Fruit fly (Drosophila melanogaster) whole organism, embryonic: ENCODE data around the gene CG12056.

Source experiments
- ATbp ChIP-seq: fragments of 200-800 bp; sonication (Bioruptor generic); optimal IDR thresholded peaks from 2 replicates; lab custom pipeline; 2017; ENCODE audit warnings: missing biosample characterization, mild to moderate bottlenecking, missing genetic modification characterization, missing genetic modification reagents
- B-H2 ChIP-seq: fragments of 200-800 bp; sonication (Bioruptor generic); optimal IDR thresholded peaks from 2 replicates; lab custom pipeline; 2018; ENCODE audit warnings: missing biosample characterization, mild to moderate bottlenecking, missing genetic modification characterization
- Blimp-1 ChIP-seq: fragments of 200-800 bp; sonication (Bioruptor generic); optimal IDR thresholded peaks from 3 replicates; lab custom pipeline; 2018; ENCODE audit warnings: missing biosample characterization, missing genetic modification characterization, mild to moderate bottlenecking, moderate library complexity, missing genetic modification reagents
- CG10654 ChIP-seq: fragments of 200-800 bp; sonication (Bioruptor generic); optimal IDR thresholded peaks from 2 replicates; lab custom pipeline; 2016; ENCODE audit warnings: missing biosample characterization, missing genetic modification characterization
- CG11456 ChIP-seq: fragments of 200-800 bp; sonication (Bioruptor generic); IDR thresholded peaks from 3 replicates; pipeline ENCODE4 v1.3.6; 2022; ENCODE audit warnings: missing biosample characterization, missing genetic modification characterization
- CG15269 ChIP-seq: fragments of 200-800 bp; sonication (Bioruptor generic); optimal IDR thresholded peaks from 2 replicates; lab custom pipeline; 2018; ENCODE audit warnings: missing biosample characterization, mild to moderate bottlenecking, missing genetic modification characterization, moderate library complexity
- CG1529 ChIP-seq: fragments of 200-800 bp; sonication (Bioruptor generic); optimal IDR thresholded peaks from 3 replicates; lab custom pipeline; 2018; ENCODE audit warnings: missing biosample characterization, missing genetic modification characterization
- CG15514 ChIP-seq: fragments of 200-800 bp; sonication (Bioruptor generic); optimal IDR thresholded peaks from 3 replicates; lab custom pipeline; 2017; ENCODE audit warnings: missing biosample characterization, missing genetic modification characterization, mild to moderate bottlenecking, moderate library complexity, missing genetic modification reagents
- CG1603 ChIP-seq: fragments of 200-800 bp; sonication (Bioruptor generic); optimal IDR thresholded peaks from 2 replicates; lab custom pipeline; 2019; ENCODE audit warnings: missing biosample characterization, mild to moderate bottlenecking, missing genetic modification characterization, moderate library complexity
- CG16779 ChIP-seq: fragments of 200-800 bp; sonication (Bioruptor generic); IDR thresholded peaks from 2 replicates; pipeline ENCODE4 v1.3.6; 2022; ENCODE audit warnings: missing biosample characterization, missing genetic modification characterization
- CG16813 ChIP-seq: fragments of 200-800 bp; sonication (Bioruptor generic); IDR thresholded peaks from 3 replicates; pipeline ENCODE4 v1.3.6; 2022; ENCODE audit warnings: missing biosample characterization, missing genetic modification characterization; ENCODE audit not compliant: partially characterized antibody
- CG17568 ChIP-seq: fragments of 200-800 bp; sonication (Bioruptor generic); optimal IDR thresholded peaks from 2 replicates; lab custom pipeline; 2018; ENCODE audit warnings: missing biosample characterization, mild to moderate bottlenecking, missing genetic modification characterization, moderate library complexity
- CG30020 ChIP-seq: fragments of 200-800 bp; optimal IDR thresholded peaks from 2 replicates; lab custom pipeline; 2019; ENCODE audit warnings: missing biosample characterization, mild to moderate bottlenecking, missing genetic modification characterization, moderate library complexity
- CG31224 ChIP-seq: fragments of 200-800 bp; sonication (Bioruptor generic); IDR thresholded peaks from 2 replicates; pipeline ENCODE4 v1.3.6; 2022; ENCODE audit warnings: missing biosample characterization, missing genetic modification characterization
- CG34224 ChIP-seq: fragments of 200-800 bp; sonication (Bioruptor generic); IDR thresholded peaks from 3 replicates; pipeline ENCODE4 v1.3.6; 2022; ENCODE audit warnings: missing biosample characterization, missing genetic modification characterization; ENCODE audit not compliant: partially characterized antibody
- CG34376 ChIP-seq: fragments of 200-800 bp; sonication (Bioruptor generic); optimal IDR thresholded peaks from 2 replicates; lab custom pipeline; 2018; ENCODE audit warnings: missing biosample characterization, mild to moderate bottlenecking, missing genetic modification characterization
- CG4617 ChIP-seq: fragments of 200-800 bp; sonication (Bioruptor generic); optimal IDR thresholded peaks from 3 replicates; lab custom pipeline; 2016; ENCODE audit warnings: missing biosample characterization, missing genetic modification characterization, borderline replicate concordance
- CG6254 ChIP-seq: fragments of 200-800 bp; sonication (Bioruptor generic); optimal IDR thresholded peaks from 3 replicates; lab custom pipeline; 2017; ENCODE audit warnings: mild to moderate bottlenecking, missing biosample characterization, missing genetic modification reagents, missing genetic modification characterization
- CG8290 ChIP-seq, 3 experiments: fragments of 200-800 bp; sonication (Bioruptor generic); optimal IDR thresholded peaks; 2 replicates each; lab custom pipeline; 2016 to 2019; ENCODE audit warnings: missing biosample characterization in 3 of 3, missing genetic modification characterization in 3 of 3, mild to moderate bottlenecking in 2 of 3, moderate library complexity in 1 of 3
- CG8388 ChIP-seq: fragments of 200-800 bp; sonication (Bioruptor generic); optimal IDR thresholded peaks from 2 replicates; lab custom pipeline; 2019; ENCODE audit warnings: missing biosample characterization, mild to moderate bottlenecking, missing genetic modification characterization, moderate library complexity
- CG8944 ChIP-seq: fragments of 200-800 bp; sonication (Bioruptor generic); optimal IDR thresholded peaks from 3 replicates; lab custom pipeline; 2016; ENCODE audit warnings: missing biosample characterization, missing genetic modification characterization
- D19B ChIP-seq: fragments of 200-800 bp; sonication (Bioruptor generic); optimal IDR thresholded peaks from 2 replicates; lab custom pipeline; 2017; ENCODE audit warnings: missing biosample characterization, mild to moderate bottlenecking, missing genetic modification characterization
- Dbx ChIP-seq: fragments of 200-800 bp; sonication (Bioruptor generic); IDR thresholded peaks from 3 replicates; pipeline ENCODE4 v1.3.6; 2022; ENCODE audit warnings: missing biosample characterization, missing genetic modification characterization
- Eip74EF ChIP-seq, 2 experiments: fragments of 200-800 bp in 1 of 2; fragments of >200 bp in 1 of 2; sonication (Bioruptor generic) in 1 of 2; optimal IDR thresholded peaks; 2 replicates each; lab custom pipeline; 2017 to 2019; ENCODE audit warnings: missing biosample characterization in 2 of 2, missing genetic modification characterization in 2 of 2, mild to moderate bottlenecking in 1 of 2, moderate library complexity in 1 of 2
- Elba2 ChIP-seq: fragments of 200-800 bp; sonication (Bioruptor generic); optimal IDR thresholded peaks from 3 replicates; lab custom pipeline; 2016; ENCODE audit warnings: missing biosample characterization, missing genetic modification characterization
- H15 ChIP-seq: fragments of 200-800 bp; sonication (Bioruptor generic); IDR thresholded peaks from 3 replicates; pipeline ENCODE4 v1.3.6; 2022; ENCODE audit warnings: missing biosample characterization, missing genetic modification characterization
- MBD-R2 ChIP-seq: fragments of 200-800 bp; sonication (Bioruptor generic); IDR thresholded peaks from 2 replicates; pipeline ENCODE4 v1.3.6; 2022; ENCODE audit warnings: missing biosample characterization, missing genetic modification characterization
- Mes4 ChIP-seq: fragments of 200-800 bp; sonication (Bioruptor generic); optimal IDR thresholded peaks from 2 replicates; lab custom pipeline; 2016; ENCODE audit warnings: missing biosample characterization, missing genetic modification characterization
- Nf-YC ChIP-seq: fragments of 200-800 bp; optimal IDR thresholded peaks from 3 replicates; lab custom pipeline; 2019; ENCODE audit warnings: missing biosample characterization, mild to moderate bottlenecking, missing genetic modification characterization, moderate library complexity
- NfI ChIP-seq: fragments of 200-800 bp; sonication (Bioruptor generic); optimal IDR thresholded peaks from 3 replicates; lab custom pipeline; 2018; ENCODE audit warnings: missing biosample characterization, mild to moderate bottlenecking, missing genetic modification characterization, moderate library complexity
- Oli ChIP-seq: fragments of 200-800 bp; sonication (Bioruptor generic); optimal IDR thresholded peaks from 2 replicates; lab custom pipeline; 2018; ENCODE audit warnings: missing biosample characterization, mild to moderate bottlenecking, missing genetic modification characterization, moderate library complexity
- Sin3A ChIP-seq: fragments of >200 bp; optimal IDR thresholded peaks from 2 replicates; lab custom pipeline; 2018
- Six4 ChIP-seq: fragments of 200-800 bp; sonication (Bioruptor generic); optimal IDR thresholded peaks from 2 replicates; lab custom pipeline; 2016; ENCODE audit warnings: missing biosample characterization, missing genetic modification characterization
- Sox102F ChIP-seq: fragments of 200-800 bp; sonication (Bioruptor generic); optimal IDR thresholded peaks from 2 replicates; lab custom pipeline; 2018; ENCODE audit warnings: missing biosample characterization, mild to moderate bottlenecking, missing genetic modification characterization, moderate library complexity
- Stat92E ChIP-seq, 3 experiments: fragments of >200 bp in 2 of 3; fragments of 200-800 bp in 1 of 3; sonication (Bioruptor generic) in 1 of 3; optimal IDR thresholded peaks; 2 replicates each; lab custom pipeline; 2017 to 2019; ENCODE audit warnings: missing biosample characterization in 3 of 3, missing genetic modification characterization in 3 of 3, mild to moderate bottlenecking in 1 of 3, moderate library complexity in 1 of 3
- Xbp1 ChIP-seq: fragments of 200-800 bp; sonication (Bioruptor generic); optimal IDR thresholded peaks from 3 replicates; lab custom pipeline; 2016; ENCODE audit warnings: missing biosample characterization, mild to moderate bottlenecking, missing genetic modification characterization
- ato ChIP-seq: fragments of 200-800 bp; sonication (Bioruptor generic); IDR thresholded peaks from 2 replicates; pipeline ENCODE4 v1.3.6; 2022; ENCODE audit warnings: missing biosample characterization, missing genetic modification characterization; ENCODE audit not compliant: partially characterized antibody
- bcd ChIP-seq: fragments of 200-800 bp; sonication (Bioruptor generic); optimal IDR thresholded peaks from 2 replicates; lab custom pipeline; 2017; ENCODE audit warnings: missing biosample characterization, mild to moderate bottlenecking, missing genetic modification characterization
- ci ChIP-seq: fragments of 200-800 bp; sonication (Bioruptor generic); IDR thresholded peaks from 3 replicates; pipeline ENCODE4 v1.3.6; 2022; ENCODE audit warnings: missing biosample characterization, missing genetic modification characterization
- gcm2 ChIP-seq: fragments of 200-800 bp; sonication (Bioruptor generic); optimal IDR thresholded peaks from 2 replicates; lab custom pipeline; 2016; ENCODE audit warnings: missing biosample characterization, missing genetic modification characterization
- hbn ChIP-seq: fragments of 200-800 bp; sonication (Bioruptor generic); IDR thresholded peaks from 2 replicates; pipeline ENCODE4 v1.3.6; 2022; ENCODE audit warnings: missing biosample characterization, missing genetic modification characterization; ENCODE audit not compliant: partially characterized antibody
- inv ChIP-seq: fragments of 200-800 bp; sonication (Bioruptor generic); IDR thresholded peaks from 2 replicates; pipeline ENCODE4 v1.3.6; 2022; ENCODE audit warnings: missing biosample characterization, missing genetic modification characterization; ENCODE audit not compliant: partially characterized antibody
- maf-S ChIP-seq: fragments of 200-800 bp; sonication (Bioruptor generic); optimal IDR thresholded peaks from 2 replicates; lab custom pipeline; 2016; ENCODE audit warnings: missing biosample characterization, missing genetic modification characterization
- mam ChIP-seq: fragments of 200-800 bp; sonication (Bioruptor generic); optimal IDR thresholded peaks from 3 replicates; lab custom pipeline; 2016; ENCODE audit warnings: missing biosample characterization, missing genetic modification characterization
- mld ChIP-seq: fragments of 200-800 bp; sonication (Bioruptor generic); IDR thresholded peaks from 3 replicates; pipeline ENCODE4 v1.3.6; 2022; ENCODE audit warnings: missing biosample characterization, missing genetic modification characterization; ENCODE audit not compliant: partially characterized antibody
- nmo ChIP-seq: fragments of 200-800 bp; sonication (Bioruptor generic); optimal IDR thresholded peaks from 2 replicates; lab custom pipeline; 2018; ENCODE audit warnings: missing biosample characterization, mild to moderate bottlenecking, missing genetic modification characterization, moderate library complexity
- otp ChIP-seq: fragments of 200-800 bp; sonication (Bioruptor generic); IDR thresholded peaks from 3 replicates; pipeline ENCODE4, ENCODE4 v1.3.6; 2022; ENCODE audit warnings: missing biosample characterization, missing genetic modification characterization
- scrt ChIP-seq: fragments of 200-800 bp; sonication (Bioruptor generic); optimal IDR thresholded peaks from 2 replicates; lab custom pipeline; 2018; ENCODE audit warnings: missing biosample characterization, mild to moderate bottlenecking, missing genetic modification characterization, moderate library complexity
- vnd ChIP-seq: fragments of 200-800 bp; sonication (Bioruptor generic); IDR thresholded peaks from 3 replicates; pipeline ENCODE4 v1.3.6; 2022; ENCODE audit warnings: missing biosample characterization, missing genetic modification characterization; ENCODE audit not compliant: partially characterized antibody
- vvl ChIP-seq: fragments of 200-800 bp; sonication (Bioruptor generic); IDR thresholded peaks from 2 replicates; pipeline ENCODE4 v1.3.6; 2022; ENCODE audit warnings: missing biosample characterization, missing genetic modification characterization

CG12056 gene

dm6 chrX:9159736-9160135 is 32.7 kb upstream of the CG12056 start, which contains the start of gene NdufA3 (continued):
- TF ChIP-seq CG16813 (GFP tag; lab: Robert Waterston, UW) (peak; percentile 72), mam (GFP tag; lab: Kevin White, UChicago) (no peak), Eip74EF (GFP tag; optimal IDR thresholded peaks at IDR 0.05; lab: Kevin White, UChicago) (no peak), CG15514 (peak; percentile 18), Oli (tag; lab: Kevin White, UChicago) (no peak), gcm2 (GFP tag; lab: Kevin White, UChicago) (no peak), H15 (GFP tag; lab: Robert Waterston, UW) (no peak), mld (0 out of 3 replicates have a peak, but pooled peaks have one; percentile 40), CG30020 (no peak), CG15269 (tag; lab: Kevin White, UChicago) (no peak), CG10654 (GFP tag; lab: Kevin White, UChicago) (no peak), D19B (no peak), Sox102F (GFP tag; lab: Kevin White, UChicago) (no peak), CG4617 (no peak), NfI (GFP tag; lab: Kevin White, UChicago) (no peak), vvl (GFP tag; lab: Robert Waterston, UW) (no peak), CG34224 (GFP tag; lab: Robert Waterston, UW) (peak; percentile 86; the same call in 2 of the 3 replicates), CG16779 (GFP tag; lab: Robert Waterston, UW) (no peak), CG8388 (GFP tag; lab: Kevin White, UChicago) (no peak), maf-S (GFP tag; lab: Kevin White, UChicago) (no peak), B-H2 (no peak), Mes4 (GFP tag; lab: Kevin White, UChicago) (no peak), CG8944 (GFP tag; lab: Kevin White, UChicago) (no peak), Dbx (GFP tag; lab: Robert Waterston, UW) (no peak), CG34376 (GFP tag; lab: Kevin White, UChicago) (no peak), scrt (no peak), Xbp1 (GFP tag; lab: Kevin White, UChicago) (no peak), CG1603 (tag; lab: Kevin White, UChicago) (peak; percentile 26)

DNA sequence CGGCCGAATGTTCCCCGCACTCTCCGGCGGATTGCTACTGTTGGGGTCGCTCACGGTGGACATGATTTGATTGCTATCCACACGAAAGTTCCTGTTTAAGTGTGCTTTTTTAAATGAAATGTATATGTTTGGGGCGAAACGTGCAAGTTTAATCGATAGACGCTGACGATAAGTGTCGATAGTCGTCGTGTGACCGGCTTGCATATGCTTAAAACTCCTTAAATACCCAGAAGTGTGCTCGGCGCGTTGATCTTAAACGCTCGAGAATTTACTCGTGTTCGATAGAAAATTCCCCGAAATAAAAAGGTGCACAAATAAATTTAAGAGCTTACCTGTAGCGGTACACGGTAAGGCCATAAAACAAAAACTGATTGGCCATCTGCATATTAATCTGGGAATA is 30.6 kb upstream of the CG12056 start, which contains the start of the genes Zpr1 and CG44532:
Gene Zpr1 (minus strand): TSS at position 179 of the 400 bp plus-strand sequence.
Gene CG44532 (plus strand): TSS at position 181 of the 400 bp plus-strand sequence.
- TF ChIP-seq CG31224 (no peak), ato (GFP tag; lab: Robert Waterston, UW) (0 out of 2 replicates have a peak, but pooled peaks have one; percentile 23), vnd (GFP tag; lab: Robert Waterston, UW) (peak; percentile 62), CG6254 (GFP tag; lab: Kevin White, UChicago) (no peak), bcd (GFP tag; lab: Kevin White, UChicago) (no peak), ATbp (GFP tag; lab: Kevin White, UChicago) (no peak), Stat92E (GFP tag; optimal IDR thresholded peaks at IDR 0.05; lab: Kevin White, UChicago) (no peak), Blimp-1 (no peak), Sin3A (peak; percentile 19), CG11456 (GFP tag; lab: Robert Waterston, UW) (no peak), inv (peak; percentile 52), Nf-YC (tag; lab: Kevin White, UChicago) (no peak), MBD-R2 (GFP tag; lab: Robert Waterston, UW) (peak; percentile 66), otp (GFP tag; lab: Robert Waterston, UW) (no peak), CG17568 (GFP tag; lab: Kevin White, UChicago) (no peak), CG8290 (GFP tag; optimal IDR thresholded peaks at IDR 0.05; lab: Kevin White, UChicago) (no peak), CG8290 (tag; optimal IDR thresholded peaks at IDR 0.05; lab: Kevin White, UChicago) (no peak), ci (no peak), Elba2 (GFP tag; lab: Kevin White, UChicago) (no peak), Six4 (GFP tag; lab: Kevin White, UChicago) (no peak), nmo (GFP tag; lab: Kevin White, UChicago) (no peak), hbn (GFP tag; lab: Robert Waterston, UW) (peak; percentile 49), CG1529 (GFP tag; lab: Kevin White, UChicago) (no peak)
